Worm (Caenorhabditis elegans): ENCODE results near the gene srw-144.
"Not testable (repeated sequence)": the region's sequence is repeated elsewhere in the genome, so short reads cannot be mapped to it uniquely, and the experiment has no call there.

The srw-144 gene

DNA sequence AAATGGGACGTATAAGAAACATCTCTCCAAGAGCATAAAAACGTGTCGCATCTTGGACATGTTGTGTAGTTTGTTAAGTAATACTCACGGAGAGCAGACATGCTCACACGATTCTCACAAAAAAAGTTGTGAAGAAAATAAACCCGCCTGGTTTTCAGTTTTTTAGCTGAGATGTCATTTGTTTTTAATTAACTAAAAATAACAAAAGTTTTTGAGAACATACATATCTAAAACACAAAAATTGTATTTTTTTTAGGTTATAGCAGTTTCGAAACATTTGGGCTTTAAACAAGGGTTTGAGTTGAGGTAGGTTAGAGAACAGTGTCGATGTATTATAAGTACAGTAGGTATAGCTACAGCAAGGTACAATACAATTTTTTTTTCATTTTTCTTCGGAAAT is 4.0 kb upstream of the srw-144 start, which contains the start of gene srh-88:
TSS of gene srh-88 (minus strand) at position 101 of the 400 bp plus-strand sequence.
- no peak for TF ChIP-seq pes-1 (GFP tag; IDR thresholded peaks at IDR 0.05)
- TF ChIP-seq flt-1 (GFP tag; IDR thresholded peaks at IDR 0.05) = no peak

- TF ChIP-seq sea-1 (GFP tag; conservative IDR thresholded peaks at IDR 0.05) (no peak), F13C5.2 (tag; optimal IDR thresholded peaks at IDR 0.05) (no peak), hmg-4 (GFP tag; optimal IDR thresholded peaks at IDR 0.05) (no peak), scrt-1 (GFP tag; IDR thresholded peaks at IDR 0.05) (no peak), ets-7 (tag; optimal IDR thresholded peaks at IDR 0.05) (no peak), flt-1 (GFP tag; IDR thresholded peaks at IDR 0.05) (no peak), pes-1 (GFP tag; IDR thresholded peaks at IDR 0.05) (no peak), tbx-11 (GFP tag; IDR thresholded peaks at IDR 0.05) (no peak)
Observed at ce11 chrV:2962960-2963359, 2.2 kb upstream of the srw-144 start, which contains the start of gene srw-138. TSS of gene srw-138 (minus strand) at chrV:2963060.

ce11 chrV:2958202-2958601 is 2.6 kb downstream of the srw-144 start, which contains the start of gene srw-142:
TSS of gene srw-142 (minus strand) at chrV:2958302.
- TF ChIP-seq ets-7 (tag; optimal IDR thresholded peaks at IDR 0.05) (no peak), ceh-36 (tag; optimal IDR thresholded peaks at IDR 0.05) (no peak), B0310.2 (tag; optimal IDR thresholded peaks at IDR 0.05) (no peak), F13C5.2 (tag; optimal IDR thresholded peaks at IDR 0.05) (no peak), aly-1 (tag; optimal IDR thresholded peaks at IDR 0.05) (no peak), tbx-37 (GFP tag; conservative IDR thresholded peaks at IDR 0.05) (no peak), ama-1 (optimal IDR thresholded peaks at IDR 0.05) (no peak), scrt-1 (GFP tag; IDR thresholded peaks at IDR 0.05) (no peak), ceh-13 (GFP tag; optimal IDR thresholded peaks at IDR 0.05) (no peak), tra-4 (tag; optimal IDR thresholded peaks at IDR 0.05) (no peak), pes-1 (GFP tag; IDR thresholded peaks at IDR 0.05) (no peak), hnd-1 (tag; optimal IDR thresholded peaks at IDR 0.05) (no peak), flt-1 (GFP tag; IDR thresholded peaks at IDR 0.05) (no peak)

DNA sequence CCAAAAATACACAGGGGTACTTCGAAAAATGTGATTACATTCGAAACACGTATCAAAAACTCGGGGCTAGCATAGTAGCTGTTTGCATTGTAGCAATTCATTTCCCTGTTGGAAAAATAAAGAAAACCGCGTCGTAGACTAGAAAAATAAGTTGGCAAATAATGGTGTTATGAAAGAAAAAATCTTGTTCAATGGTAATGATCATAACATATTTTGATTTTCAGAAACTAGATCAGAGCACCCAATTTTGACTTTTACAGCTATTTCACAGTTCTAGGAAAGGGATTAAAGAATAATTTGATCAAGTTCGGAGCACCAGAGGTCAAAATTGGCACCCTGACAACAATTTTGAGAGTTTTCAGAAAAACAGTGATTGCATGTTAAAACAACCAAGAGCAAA is 5.5 kb downstream of the srw-144 start, which contains the start of gene srh-248:
TSS of gene srh-248 (minus strand) at position 101 of the 400 bp plus-strand sequence.
- TF ChIP-seq tra-4, ceh-36, aly-1 (tag; optimal IDR thresholded peaks at IDR 0.05): not testable (repeated sequence)

- not testable (repeated sequence) for TF ChIP-seq scrt-1 (GFP tag; IDR thresholded peaks at IDR 0.05); sea-1 (GFP tag; conservative IDR thresholded peaks at IDR 0.05); hnd-1 (tag; optimal IDR thresholded peaks at IDR 0.05)
Observed at ce11 chrV:2952102-2952501, 8.7 kb downstream of the srw-144 start, which contains the start of gene srw-122. TSS of gene srw-122 (minus strand) at chrV:2952202.

DNA sequence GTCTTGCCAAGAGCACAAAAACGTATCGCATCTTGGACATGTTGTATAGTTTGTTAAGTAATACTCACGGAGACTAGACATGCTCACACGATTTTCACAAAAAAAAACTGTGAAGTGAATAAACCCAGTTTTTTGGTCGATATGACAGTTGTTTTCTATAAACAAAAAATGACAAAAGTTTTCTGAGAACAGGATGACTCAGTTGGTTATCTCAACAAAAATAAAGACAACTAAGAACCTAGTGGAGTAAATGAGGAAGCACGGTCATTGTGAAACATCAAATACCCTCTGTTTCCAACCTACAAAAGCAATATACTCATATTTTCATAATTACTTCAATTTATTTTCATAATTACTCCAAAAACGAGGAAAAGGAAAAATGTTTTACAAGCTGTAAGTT is 15.2 kb downstream of the srw-144 start, which contains the start of gene srh-87:
TSS of gene srh-87 (minus strand) at position 101 of the 400 bp plus-strand sequence.
- TF ChIP-seq tra-4 (tag; optimal IDR thresholded peaks at IDR 0.05) (no peak), tbx-37 (GFP tag; conservative IDR thresholded peaks at IDR 0.05) (no peak), pes-1 (GFP tag; IDR thresholded peaks at IDR 0.05) (no peak), scrt-1 (GFP tag; IDR thresholded peaks at IDR 0.05) (no peak), ceh-36 (tag; optimal IDR thresholded peaks at IDR 0.05) (no peak), ceh-13 (GFP tag; optimal IDR thresholded peaks at IDR 0.05) (no peak), hmbx-1 (tag; optimal IDR thresholded peaks at IDR 0.05) (no peak), hnd-1 (tag; optimal IDR thresholded peaks at IDR 0.05) (no peak), hmg-4 (GFP tag; optimal IDR thresholded peaks at IDR 0.05) (no peak), flt-1 (GFP tag; IDR thresholded peaks at IDR 0.05) (no peak), B0310.2 (tag; optimal IDR thresholded peaks at IDR 0.05) (no peak), tbx-11 (GFP tag; IDR thresholded peaks at IDR 0.05) (no peak), ama-1 (optimal IDR thresholded peaks at IDR 0.05) (no peak), aly-1 (tag; optimal IDR thresholded peaks at IDR 0.05) (no peak), F13C5.2 (tag; optimal IDR thresholded peaks at IDR 0.05) (no peak), ets-7 (tag; optimal IDR thresholded peaks at IDR 0.05) (no peak), sea-1 (GFP tag; conservative IDR thresholded peaks at IDR 0.05) (no peak)

DNA sequence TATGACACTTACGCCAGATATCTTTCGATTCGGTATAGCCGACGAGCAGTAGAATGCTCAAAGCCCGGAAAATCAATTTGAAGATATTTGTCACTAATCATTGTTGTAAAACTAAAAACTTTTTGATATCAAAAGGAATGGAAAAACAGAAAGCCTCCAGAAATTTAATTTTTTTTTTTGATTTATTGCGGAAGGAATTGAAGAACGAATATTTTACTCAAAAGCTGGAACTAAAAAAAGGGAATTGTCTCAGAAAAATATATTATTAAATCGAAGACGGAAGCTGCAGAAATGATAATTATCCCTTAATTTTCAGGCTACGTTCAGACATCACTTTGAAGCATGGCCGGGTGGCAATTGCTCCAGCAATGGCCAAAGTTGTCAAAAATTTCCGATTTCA is 16.9 kb downstream of the srw-144 start, which contains the start of gene srw-137:
TSS of gene srw-137 (minus strand) at position 101 of the 400 bp plus-strand sequence.
- no peak for TF ChIP-seq ets-7 (tag; optimal IDR thresholded peaks at IDR 0.05)
- TF ChIP-seq tbx-11 (GFP tag; IDR thresholded peaks at IDR 0.05) = no peak
- no peak for TF ChIP-seq hmbx-1 (tag; optimal IDR thresholded peaks at IDR 0.05)
- no peak for TF ChIP-seq tbx-37 (GFP tag; conservative IDR thresholded peaks at IDR 0.05)
- TF ChIP-seq ama-1 (optimal IDR thresholded peaks at IDR 0.05) = no peak
- no peak for TF ChIP-seq scrt-1 (GFP tag; IDR thresholded peaks at IDR 0.05)

- TF ChIP-seq tbx-37 (GFP tag; conservative IDR thresholded peaks at IDR 0.05) (no peak), tbx-11 (GFP tag; IDR thresholded peaks at IDR 0.05) (no peak), ama-1 (optimal IDR thresholded peaks at IDR 0.05) (no peak), B0310.2 (tag; optimal IDR thresholded peaks at IDR 0.05) (no peak), scrt-1 (GFP tag; IDR thresholded peaks at IDR 0.05) (no peak), ceh-36 (tag; optimal IDR thresholded peaks at IDR 0.05) (no peak), pes-1 (GFP tag; IDR thresholded peaks at IDR 0.05) (no peak)
Observed at ce11 chrV:2942247-2942646, 18.5 kb downstream of the srw-144 start.

- TF ChIP-seq flt-1 (GFP tag; IDR thresholded peaks at IDR 0.05) (no peak), ama-1 (optimal IDR thresholded peaks at IDR 0.05) (no peak), tbx-11 (GFP tag; IDR thresholded peaks at IDR 0.05) (no peak), B0310.2 (tag; optimal IDR thresholded peaks at IDR 0.05) (no peak), hmbx-1 (tag; optimal IDR thresholded peaks at IDR 0.05) (no peak), tbx-37 (GFP tag; conservative IDR thresholded peaks at IDR 0.05) (no peak), pes-1 (GFP tag; IDR thresholded peaks at IDR 0.05) (no peak), sea-1 (GFP tag; conservative IDR thresholded peaks at IDR 0.05) (no peak), tra-4 (tag; optimal IDR thresholded peaks at IDR 0.05) (no peak), ceh-36 (tag; optimal IDR thresholded peaks at IDR 0.05) (no peak), scrt-1 (GFP tag; IDR thresholded peaks at IDR 0.05) (no peak), hnd-1 (tag; optimal IDR thresholded peaks at IDR 0.05) (no peak), F13C5.2 (tag; optimal IDR thresholded peaks at IDR 0.05) (no peak), ets-7 (tag; optimal IDR thresholded peaks at IDR 0.05) (no peak), aly-1 (tag; optimal IDR thresholded peaks at IDR 0.05) (no peak), hmg-4 (GFP tag; optimal IDR thresholded peaks at IDR 0.05) (no peak), ceh-13 (GFP tag; optimal IDR thresholded peaks at IDR 0.05) (no peak)
Observed at ce11 chrV:2941405-2941804, 19.4 kb downstream of the srw-144 start, which contains the start of gene srw-143. TSS of gene srw-143 (minus strand) at chrV:2941505.

Data from whole organism, early embryonic.